Worm (Caenorhabditis elegans) whole organism, early embryonic: ENCODE results near the gene ZC404.16.

ENCODE experiments used
- B0310.2 ChIP-seq: sonication (generic microtip); optimal IDR thresholded peaks from 2 replicates; lab custom pipeline; 2016; ENCODE audit warnings: mild to moderate bottlenecking, missing genetic modification characterization, missing compliant biosample characterization
- F13C5.2 ChIP-seq: sonication (generic microtip); optimal IDR thresholded peaks from 2 replicates; lab custom pipeline; 2017; ENCODE audit warnings: mild to moderate bottlenecking, missing genetic modification characterization, inconsistent platforms, missing compliant biosample characterization
- aly-1 ChIP-seq: sonication (generic microtip); optimal IDR thresholded peaks from 2 replicates; lab custom pipeline; 2016; ENCODE audit warnings: missing genetic modification characterization, missing compliant biosample characterization
- ama-1 ChIP-seq: fragments of 150-350 bp; optimal IDR thresholded peaks from 2 replicates; lab custom pipeline; 2014
- ceh-13 ChIP-seq: fragments of 200-800 bp; sonication (Bioruptor generic); optimal IDR thresholded peaks from 2 replicates; lab custom pipeline; 2018; ENCODE audit warnings: mild to moderate bottlenecking, missing genetic modification characterization, missing compliant biosample characterization
- ceh-36 ChIP-seq: sonication (generic microtip); optimal IDR thresholded peaks from 2 replicates; lab custom pipeline; 2016; ENCODE audit warnings: missing genetic modification characterization, inconsistent platforms, missing compliant biosample characterization
- ets-7 ChIP-seq: sonication (generic microtip); optimal IDR thresholded peaks from 2 replicates; lab custom pipeline; 2016; ENCODE audit warnings: missing genotype, missing genetic modification characterization, missing compliant biosample characterization
- flt-1 ChIP-seq: fragments of 200-800 bp; sonication (Bioruptor generic); IDR thresholded peaks from 2 replicates; pipeline ENCODE4 v1.3.6; 2022; ENCODE audit warnings: missing genetic modification characterization, missing compliant biosample characterization
- hmbx-1 ChIP-seq: sonication (generic microtip); optimal IDR thresholded peaks from 2 replicates; lab custom pipeline; 2016; ENCODE audit warnings: mild to moderate bottlenecking, missing genetic modification characterization, missing compliant biosample characterization
- hmg-4 ChIP-seq: fragments of 200-800 bp; sonication (Bioruptor generic); optimal IDR thresholded peaks from 2 replicates; lab custom pipeline; 2018; ENCODE audit warnings: mild to moderate bottlenecking, missing genetic modification characterization, missing compliant biosample characterization
- hnd-1 ChIP-seq: sonication (generic microtip); optimal IDR thresholded peaks from 2 replicates; lab custom pipeline; 2016; ENCODE audit warnings: missing genetic modification characterization, missing compliant biosample characterization
- pes-1 ChIP-seq: fragments of 200-800 bp; sonication (Bioruptor generic); IDR thresholded peaks from 2 replicates; pipeline ENCODE4 v1.3.6; 2022; ENCODE audit warnings: missing genetic modification reagents, missing genetic modification characterization, missing compliant biosample characterization
- scrt-1 ChIP-seq: fragments of 200-800 bp; sonication (Bioruptor generic); IDR thresholded peaks from 2 replicates; pipeline ENCODE4 v1.3.6; 2022; ENCODE audit warnings: missing genetic modification characterization, missing compliant biosample characterization
- sea-1 ChIP-seq: fragments of 200-800 bp; sonication (Bioruptor generic); conservative IDR thresholded peaks from 2 replicates; pipeline ENCODE4 v1.3.6; 2022; ENCODE audit warnings: missing genetic modification characterization, missing compliant biosample characterization
- tbx-11 ChIP-seq: fragments of 200-800 bp; sonication (Bioruptor generic); IDR thresholded peaks from 2 replicates; pipeline ENCODE4 v1.3.6; 2022; ENCODE audit warnings: missing genetic modification characterization, missing compliant biosample characterization
- tbx-37 ChIP-seq: fragments of 200-800 bp; sonication (Bioruptor generic); conservative IDR thresholded peaks from 2 replicates; pipeline ENCODE4 v1.3.6; 2022; ENCODE audit warnings: missing genetic modification reagents, missing genetic modification characterization, missing compliant biosample characterization
- tra-4 ChIP-seq: sonication (generic microtip); optimal IDR thresholded peaks from 2 replicates; lab custom pipeline; 2017; ENCODE audit warnings: missing genetic modification characterization, missing compliant biosample characterization

Gene ZC404.16

ce11 chrV:6762361-6762760 is 11.3 kb downstream of the ZC404.16 start, which contains the start of gene T25F10.4:
Gene T25F10.4 (minus strand): TSS chrV:6762461.
- no peak for TF ChIP-seq B0310.2 (tag; lab: Kevin White, UChicago)
- TF ChIP-seq pes-1 (GFP tag; lab: Robert Waterston, UW), result no peak
- no peak for TF ChIP-seq flt-1 (GFP tag; lab: Robert Waterston, UW)
- TF ChIP-seq aly-1 (tag; lab: Kevin White, UChicago), result no peak
- TF ChIP-seq tbx-11 (GFP tag; lab: Robert Waterston, UW), result no peak
- TF ChIP-seq hmbx-1 (tag; lab: Kevin White, UChicago), result no peak
- TF ChIP-seq ceh-13, result no peak
- no peak for TF ChIP-seq ceh-36 (tag; lab: Kevin White, UChicago)
- no peak for TF ChIP-seq hnd-1 (tag; lab: Kevin White, UChicago)
- TF ChIP-seq scrt-1 (GFP tag; lab: Robert Waterston, UW), result no peak
- TF ChIP-seq hmg-4 (GFP tag; lab: Kevin White, UChicago), result no peak
- no peak for TF ChIP-seq tra-4 (tag; lab: Kevin White, UChicago)
- TF ChIP-seq ama-1 (lab: Kevin White, UChicago), result no peak
- TF ChIP-seq ets-7, result no peak
- no peak for TF ChIP-seq sea-1 (GFP tag; lab: Robert Waterston, UW)
- TF ChIP-seq F13C5.2 (tag; lab: Kevin White, UChicago), result no peak
- no peak for TF ChIP-seq tbx-37 (GFP tag; lab: Robert Waterston, UW)

ce11 chrV:6758017-6758416 is 15.6 kb downstream of the ZC404.16 start, which contains the start of gene dbl-1:
Gene dbl-1 (plus strand): TSS chrV:6758135.
- TF ChIP-seq tbx-11 (GFP tag; lab: Robert Waterston, UW) (no peak), B0310.2 (tag; lab: Kevin White, UChicago) (no peak), sea-1 (GFP tag; lab: Robert Waterston, UW) (no peak), hnd-1 (tag; lab: Kevin White, UChicago) (no peak), flt-1 (GFP tag; lab: Robert Waterston, UW) (no peak), tbx-37 (GFP tag; lab: Robert Waterston, UW) (no peak), F13C5.2 (tag; lab: Kevin White, UChicago) (no peak), tra-4 (tag; lab: Kevin White, UChicago) (no peak), ceh-13 (no peak), pes-1 (GFP tag; lab: Robert Waterston, UW) (no peak), ceh-36 (tag; lab: Kevin White, UChicago) (no peak), scrt-1 (GFP tag; lab: Robert Waterston, UW) (no peak), ama-1 (lab: Kevin White, UChicago) (no peak), hmbx-1 (tag; lab: Kevin White, UChicago) (no peak), hmg-4 (GFP tag; lab: Kevin White, UChicago) (no peak), ets-7 (no peak), aly-1 (tag; lab: Kevin White, UChicago) (no peak)

ce11 chrV:6753257-6753656 is 20.4 kb downstream of the ZC404.16 start:
- no peak for TF ChIP-seq ceh-36 (tag; lab: Kevin White, UChicago)
- TF ChIP-seq scrt-1 (GFP tag; lab: Robert Waterston, UW), result no peak
- TF ChIP-seq flt-1 (GFP tag; lab: Robert Waterston, UW), result no peak
- no peak for TF ChIP-seq tbx-37 (GFP tag; lab: Robert Waterston, UW)
- no peak for TF ChIP-seq hnd-1 (tag; lab: Kevin White, UChicago)
- no peak for TF ChIP-seq tbx-11 (GFP tag; lab: Robert Waterston, UW)
- TF ChIP-seq tra-4 (tag; lab: Kevin White, UChicago), result no peak
- no peak for TF ChIP-seq F13C5.2 (tag; lab: Kevin White, UChicago)
- no peak for TF ChIP-seq B0310.2 (tag; lab: Kevin White, UChicago)
- TF ChIP-seq ama-1 (lab: Kevin White, UChicago), result no peak
- TF ChIP-seq ceh-13, result no peak
- TF ChIP-seq ets-7, result no peak
- no peak for TF ChIP-seq aly-1 (tag; lab: Kevin White, UChicago)
- TF ChIP-seq pes-1 (GFP tag; lab: Robert Waterston, UW), result no peak
- TF ChIP-seq sea-1 (GFP tag; lab: Robert Waterston, UW), result no peak
- no peak for TF ChIP-seq hmbx-1 (tag; lab: Kevin White, UChicago)
- TF ChIP-seq hmg-4 (GFP tag; lab: Kevin White, UChicago), result no peak

- no peak for TF ChIP-seq scrt-1 (GFP tag; lab: Robert Waterston, UW)
- TF ChIP-seq pes-1 (GFP tag; lab: Robert Waterston, UW), result no peak
- TF ChIP-seq hmbx-1 (tag; lab: Kevin White, UChicago), result no peak
- TF ChIP-seq hmg-4 (GFP tag; lab: Kevin White, UChicago), result no peak
- no peak for TF ChIP-seq tbx-37 (GFP tag; lab: Robert Waterston, UW)
- TF ChIP-seq tra-4 (tag; lab: Kevin White, UChicago), result no peak
Measured at ce11 chrV:6751493-6752100, 22.0 kb downstream of the ZC404.16 start.

- TF ChIP-seq hmbx-1 (tag; lab: Kevin White, UChicago) (no peak), ceh-13 (no peak), flt-1 (GFP tag; lab: Robert Waterston, UW) (no peak), tra-4 (tag; lab: Kevin White, UChicago) (no peak), ets-7 (no peak), hnd-1 (tag; lab: Kevin White, UChicago) (no peak), aly-1 (tag; lab: Kevin White, UChicago) (no peak), hmg-4 (GFP tag; lab: Kevin White, UChicago) (no peak), tbx-37 (GFP tag; lab: Robert Waterston, UW) (no peak), F13C5.2 (tag; lab: Kevin White, UChicago) (no peak), ama-1 (lab: Kevin White, UChicago) (no peak)
Measured at ce11 chrV:6744774-6745173, 28.9 kb downstream of the ZC404.16 start, which contains the start of gene T25F10.3. Gene T25F10.3 (plus strand): TSS chrV:6745081.

ce11 chrV:6736877-6737276 is 36.8 kb downstream of the ZC404.16 start:
- no peak for TF ChIP-seq pes-1 (GFP tag; lab: Robert Waterston, UW)

ce11 chrV:6736108-6736507 is 37.5 kb downstream of the ZC404.16 start:
- TF ChIP-seq tbx-11 (GFP tag; lab: Robert Waterston, UW) (no peak), B0310.2 (tag; lab: Kevin White, UChicago) (no peak), ceh-36 (tag; lab: Kevin White, UChicago) (no peak), pes-1 (GFP tag; lab: Robert Waterston, UW) (no peak), hnd-1 (tag; lab: Kevin White, UChicago) (no peak), hmbx-1 (tag; lab: Kevin White, UChicago) (no peak), F13C5.2 (tag; lab: Kevin White, UChicago) (no peak), tbx-37 (GFP tag; lab: Robert Waterston, UW) (no peak), aly-1 (tag; lab: Kevin White, UChicago) (no peak), tra-4 (tag; lab: Kevin White, UChicago) (no peak), ama-1 (lab: Kevin White, UChicago) (no peak), flt-1 (GFP tag; lab: Robert Waterston, UW) (no peak), sea-1 (GFP tag; lab: Robert Waterston, UW) (no peak), ceh-13 (no peak), ets-7 (no peak), scrt-1 (GFP tag; lab: Robert Waterston, UW) (no peak), hmg-4 (GFP tag; lab: Kevin White, UChicago) (no peak)
